Worm (Caenorhabditis elegans): ENCODE measurements around the gene Y43F8C.13.
"Not testable (repeated sequence)": the region's sequence is repeated elsewhere in the genome, so short reads cannot be mapped to it uniquely, and the experiment has no call there.

- not testable (repeated sequence) for TF ChIP-seq lin-39 (tag; optimal IDR thresholded peaks at IDR 0.05); fkh-10 (GFP tag; optimal IDR thresholded peaks at IDR 0.05); elt-1 (tag; optimal IDR thresholded peaks at IDR 0.05); nhr-12 (tag; optimal IDR thresholded peaks at IDR 0.05)
Measured at ce11 chrV:19711646-19712045, 14.4 kb upstream of the Y43F8C.13 start, which contains the start of gene Y43F8C.23.

All from whole organism, L3 larva.